Worm (Caenorhabditis elegans): ENCODE measurements around the gene pqn-96.

Gene pqn-96

DNA sequence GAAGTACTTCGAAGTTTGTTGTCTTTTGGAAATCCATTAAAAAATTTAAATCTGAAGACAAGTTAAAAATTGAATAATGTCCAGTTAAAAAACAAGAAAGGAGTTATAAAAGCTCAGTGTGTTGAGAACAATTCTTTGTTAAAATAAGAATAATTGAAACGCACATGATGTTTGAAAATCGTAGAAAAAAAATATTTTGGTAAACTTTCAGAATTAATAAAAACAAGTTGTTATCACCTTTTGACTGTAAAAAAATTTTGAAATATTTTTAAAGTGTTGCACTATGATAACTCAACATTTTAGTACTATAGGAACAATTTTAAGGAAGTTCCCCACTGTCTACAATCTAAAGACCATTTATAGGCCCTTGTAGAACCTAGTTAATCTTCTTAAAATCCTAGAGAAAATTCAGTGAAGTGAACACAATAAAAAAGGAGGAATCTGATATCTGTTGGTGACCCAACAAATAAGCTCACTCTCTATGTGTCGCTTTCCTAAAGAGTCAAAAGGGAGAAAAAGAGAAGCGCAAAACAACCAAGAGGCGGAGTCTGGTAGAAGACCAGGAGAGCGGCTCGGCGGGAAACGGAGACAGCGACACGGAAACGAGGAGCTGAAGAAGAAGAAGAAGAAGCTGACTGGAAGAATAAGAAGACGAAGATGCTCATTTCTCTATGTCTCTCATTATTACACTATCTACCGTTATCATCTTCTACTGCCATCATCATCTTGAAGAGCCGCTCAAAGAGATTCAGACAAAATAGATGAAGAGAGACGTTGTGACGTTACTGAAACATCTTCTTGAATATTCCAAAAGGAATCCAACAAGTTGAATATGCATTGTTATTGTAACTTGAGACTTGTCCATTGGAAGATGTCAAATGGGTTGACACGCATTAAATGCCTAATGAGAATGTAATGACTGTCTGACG is 44.6 kb downstream of the pqn-96 start, which contains the start of gene ZK353.10:
TSS of gene ZK353.10 (minus strand) at position 51 of the 929 bp plus-strand sequence.
- TF ChIP-seq nhr-43 (tag; optimal IDR thresholded peaks at IDR 0.05; ENCODE audit: poor library complexity, severe bottlenecking) = no peak
- TF ChIP-seq lin-39 (tag; optimal IDR thresholded peaks at IDR 0.05) = peak; percentile 10
- TF ChIP-seq skn-1 (tag; optimal IDR thresholded peaks at IDR 0.05) = peak; percentile 39
- TF ChIP-seq lin-15B (tag; optimal IDR thresholded peaks at IDR 0.05) = peak; percentile 7
- TF ChIP-seq pqm-1 (tag; optimal IDR thresholded peaks at IDR 0.05) = no peak

DNA sequence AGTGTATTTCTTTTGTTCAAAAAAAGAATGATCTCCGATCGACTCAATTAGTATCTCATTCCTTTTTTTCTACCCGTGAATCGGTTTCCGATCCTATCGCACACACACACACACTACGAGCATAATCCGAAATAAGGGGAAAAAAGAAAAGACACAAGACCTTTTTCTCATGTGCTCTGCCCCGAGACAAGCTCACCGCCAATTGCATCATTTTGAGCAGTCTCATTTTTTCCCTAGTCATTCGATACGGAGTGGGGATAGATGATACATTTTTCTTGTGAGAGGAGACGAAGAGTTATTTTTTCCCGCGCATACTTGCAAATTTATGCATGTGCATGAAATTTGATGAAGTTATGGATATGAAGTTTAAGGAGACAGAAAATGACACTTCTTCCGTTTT is 46.9 kb downstream of the pqn-96 start:
- TF ChIP-seq lin-39 (tag; optimal IDR thresholded peaks at IDR 0.05) (peak; percentile 50), tbx-2 (tag; optimal IDR thresholded peaks at IDR 0.05) (peak; percentile 10), hmg-11 (tag; optimal IDR thresholded peaks at IDR 0.05) (peak; percentile 38), egl-27 (tag; optimal IDR thresholded peaks at IDR 0.05) (no peak), nfya-1 (tag; optimal IDR thresholded peaks at IDR 0.05; ENCODE audit: insufficient read depth) (peak; percentile 71), sea-2 (GFP tag; optimal IDR thresholded peaks at IDR 0.05) (no peak), fkh-10 (GFP tag; optimal IDR thresholded peaks at IDR 0.05) (peak; percentile 29), nhr-237 (tag; optimal IDR thresholded peaks at IDR 0.05) (no peak)

DNA sequence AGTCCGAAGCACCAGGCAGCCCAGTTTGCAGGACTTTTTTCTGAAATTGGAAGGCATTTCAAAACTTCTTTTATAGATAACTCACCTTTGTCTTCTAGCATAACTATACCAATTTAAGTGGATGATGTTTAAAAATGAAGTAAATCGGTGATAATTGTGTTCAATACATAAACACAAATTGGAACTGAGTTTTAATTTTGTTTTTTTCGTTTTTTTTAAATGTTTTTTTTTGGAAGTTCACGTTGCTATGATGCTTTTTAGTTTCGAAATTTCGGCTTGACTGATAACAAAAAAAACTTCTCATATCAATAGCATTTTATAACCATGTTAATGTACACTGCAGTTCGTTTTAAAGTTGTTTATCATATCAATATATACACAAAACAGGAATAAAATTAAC is 49.7 kb downstream of the pqn-96 start, which contains the start of gene ZK353.4:
TSS of gene ZK353.4 (minus strand) at position 101 of the 400 bp plus-strand sequence.
- TF ChIP-seq nhr-77 (tag; optimal IDR thresholded peaks at IDR 0.05) (no peak), fkh-10 (GFP tag; optimal IDR thresholded peaks at IDR 0.05) (no peak), jun-1 (tag; optimal IDR thresholded peaks at IDR 0.05) (no peak), daf-12 (tag; optimal IDR thresholded peaks at IDR 0.05) (no peak), egl-27 (tag; optimal IDR thresholded peaks at IDR 0.05) (no peak), nhr-76 (tag; optimal IDR thresholded peaks at IDR 0.05) (no peak)
